Fruit fly (Drosophila melanogaster) whole organism, wandering third instar larva: ENCODE data around the gene Col4a1.

ENCODE experiments used
- Dfd ChIP-seq: fragments of >200 bp; optimal IDR thresholded peaks from 2 replicates; lab custom pipeline; 2017; ENCODE audit warnings: missing biosample characterization, missing genetic modification characterization
- Hr83 ChIP-seq: fragments of 200-300 bp; sonication (Bioruptor generic); optimal IDR thresholded peaks from 2 replicates; lab custom pipeline; 2016; ENCODE audit warnings: missing biosample characterization, mild to moderate bottlenecking, missing genetic modification characterization, moderate library complexity; ENCODE audit not compliant: poor library complexity, severe bottlenecking
- N ChIP-seq: fragments of >200 bp; optimal IDR thresholded peaks from 2 replicates; lab custom pipeline; 2018; ENCODE audit warnings: missing biosample characterization, missing external identifiers, missing genetic modification characterization
- OdsH ChIP-seq: fragments of 200-800 bp; sonication (Bioruptor generic); optimal IDR thresholded peaks from 2 replicates; lab custom pipeline; 2016; ENCODE audit warnings: missing biosample characterization, mild to moderate bottlenecking, missing genetic modification characterization
- Sp1 ChIP-seq: fragments of 200-800 bp; sonication (Bioruptor generic); optimal IDR thresholded peaks from 3 replicates; lab custom pipeline; 2019; ENCODE audit warnings: missing biosample characterization, mild to moderate bottlenecking, missing genetic modification characterization, moderate library complexity
- br ChIP-seq: fragments of 200-800 bp; sonication (Bioruptor generic); optimal IDR thresholded peaks from 2 replicates; lab custom pipeline; 2016; ENCODE audit warnings: missing biosample characterization, missing genetic modification characterization
- fru ChIP-seq: fragments of 200-800 bp; sonication (Bioruptor generic); optimal IDR thresholded peaks from 3 replicates; lab custom pipeline; 2016; ENCODE audit warnings: missing biosample characterization, mild to moderate bottlenecking, missing genetic modification characterization
- psq ChIP-seq: fragments of 200-800 bp; sonication (Bioruptor generic); optimal IDR thresholded peaks from 3 replicates; lab custom pipeline; 2017; ENCODE audit warnings: missing biosample characterization, mild to moderate bottlenecking, missing genetic modification characterization, moderate library complexity
- rgr ChIP-seq: fragments of 200-800 bp; sonication (Bioruptor generic); optimal IDR thresholded peaks from 3 replicates; lab custom pipeline; 2016; ENCODE audit warnings: missing biosample characterization, mild to moderate bottlenecking, missing genetic modification characterization
- usp ChIP-seq: fragments of >200 bp; optimal IDR thresholded peaks from 2 replicates; lab custom pipeline; 2017; ENCODE audit warnings: missing biosample characterization, missing genetic modification characterization

dm6 chr2L:4982098-4982646, 47.2 kb upstream of the Col4a1 start:
- TF ChIP-seq usp (GFP tag; lab: Kevin White, UChicago) (no peak), Sp1 (GFP tag; lab: Kevin White, UChicago) (no peak), fru (GFP tag; lab: Kevin White, UChicago) (no peak), br (no peak), psq (GFP tag; lab: Kevin White, UChicago) (no peak), Hr83 (GFP tag; lab: Kevin White, UChicago) (peak; percentile 3), Dfd (GFP tag; lab: Kevin White, UChicago) (no peak), N (GFP tag; lab: Kevin White, UChicago) (no peak), rgr (no peak), OdsH (GFP tag; lab: Kevin White, UChicago) (no peak)
